Fruit fly (Drosophila melanogaster): Measurements from ENCODE around the gene CG8833.

CG8833 gene

dm6 chr3L:13905515-13905914 is 23.3 kb downstream of the CG8833 start (continued):
- TF ChIP-seq mld (GFP tag; IDR thresholded peaks at IDR 0.05; ENCODE audit: partially characterized antibody) (no peak), tll (GFP tag; optimal IDR thresholded peaks at IDR 0.05) (no peak), CG6765 (GFP tag; optimal IDR thresholded peaks at IDR 0.05) (peak; percentile 75), CG6854 (GFP tag; optimal IDR thresholded peaks at IDR 0.05) (peak; percentile 78), HHEX (GFP tag; optimal IDR thresholded peaks at IDR 0.05) (peak; percentile 68), CG4617 (GFP tag; optimal IDR thresholded peaks at IDR 0.05; ENCODE audit: borderline replicate concordance) (no peak), amos (GFP tag; IDR thresholded peaks at IDR 0.05; ENCODE audit: partially characterized antibody) (no peak), CG7963 (GFP tag; IDR thresholded peaks at IDR 0.05; ENCODE audit: partially characterized antibody) (no peak), jing (GFP tag; optimal IDR thresholded peaks at IDR 0.05) (no peak), CG3065 (GFP tag; optimal IDR thresholded peaks at IDR 0.05) (no peak), ro (GFP tag; IDR thresholded peaks at IDR 0.05) (no peak), fd96Cb (tag; optimal IDR thresholded peaks at IDR 0.05) (peak; percentile 63), CG16815 (GFP tag; optimal IDR thresholded peaks at IDR 0.05) (no peak), Myb (GFP tag; optimal IDR thresholded peaks at IDR 0.05) (no peak), tap (tag; optimal IDR thresholded peaks at IDR 0.05) (peak; percentile 69), CG9609 (GFP tag; optimal IDR thresholded peaks at IDR 0.05) (no peak), CG6683 (GFP tag; optimal IDR thresholded peaks at IDR 0.05) (peak; percentile 72), eve (GFP tag; optimal IDR thresholded peaks at IDR 0.05) (peak in 1 of 2 experiments; percentile 33), CG9727 (GFP tag; optimal IDR thresholded peaks at IDR 0.05) (peak; percentile 67), Dbx (GFP tag; IDR thresholded peaks at IDR 0.05) (peak; percentile 62; the same call in 2 of the 3 replicates), CG17186 (GFP tag; optimal IDR thresholded peaks at IDR 0.05) (no peak), pros (GFP tag; optimal IDR thresholded peaks at IDR 0.05) (no peak), CG12236 (GFP tag; optimal IDR thresholded peaks at IDR 0.05) (no peak), trh (GFP tag; optimal IDR thresholded peaks at IDR 0.05) (no peak), D19A (tag; optimal IDR thresholded peaks at IDR 0.05) (peak; percentile 64), CG17568 (GFP tag; optimal IDR thresholded peaks at IDR 0.05) (peak; percentile 45), ems (GFP tag; optimal IDR thresholded peaks at IDR 0.05) (no peak), ERR (GFP tag; optimal IDR thresholded peaks at IDR 0.05) (no peak), Xbp1 (GFP tag; optimal IDR thresholded peaks at IDR 0.05) (peak; percentile 37), CG10565 (GFP tag; optimal IDR thresholded peaks at IDR 0.05) (no peak), CG11456 (GFP tag; IDR thresholded peaks at IDR 0.05) (no peak), odd (GFP tag; optimal IDR thresholded peaks at IDR 0.05) (peak; percentile 50), Usf (GFP tag; optimal IDR thresholded peaks at IDR 0.05) (no peak), Sox100B (GFP tag; optimal IDR thresholded peaks at IDR 0.05) (peak; percentile 80), stwl (tag; optimal IDR thresholded peaks at IDR 0.05) (no peak), wor (GFP tag; IDR thresholded peaks at IDR 0.05) (no peak), ATbp (GFP tag; optimal IDR thresholded peaks at IDR 0.05) (peak; percentile 48), Six4 (GFP tag; optimal IDR thresholded peaks at IDR 0.05) (no peak), CG1832 (GFP tag; optimal IDR thresholded peaks at IDR 0.05) (no peak), Chrac-16 (GFP tag; optimal IDR thresholded peaks at IDR 0.05) (no peak), sug (tag; optimal IDR thresholded peaks at IDR 0.05) (peak; percentile 51), CG11696 (GFP tag; IDR thresholded peaks at IDR 0.05) (no peak), prd (optimal IDR thresholded peaks at IDR 0.05) (no peak), prd (GFP tag; IDR thresholded peaks at IDR 0.05) (peak; percentile 17; the same call in 1 of the 3 replicates), Hey (tag; optimal IDR thresholded peaks at IDR 0.05) (no peak), CG3847 (GFP tag; IDR thresholded peaks at IDR 0.05) (no peak), CG11695 (GFP tag; IDR thresholded peaks at IDR 0.05) (peak; percentile 71; the same call in 2 of the 3 replicates), Blimp-1 (GFP tag; optimal IDR thresholded peaks at IDR 0.05) (peak; percentile 65), cad (GFP tag; optimal IDR thresholded peaks at IDR 0.05) (no peak), Scr (GFP tag; IDR thresholded peaks at IDR 0.05; ENCODE audit: partially characterized antibody) (no peak), CG31388 (GFP tag; optimal IDR thresholded peaks at IDR 0.05) (no peak)

Measured in whole organism, embryonic.